Worm (Caenorhabditis elegans) whole organism, midembryonic: ENCODE measurements around the gene C01B10.11.

ENCODE experiments used
- T22C8.4 ChIP-seq: fragments of 200-800 bp; sonication (Bioruptor generic); IDR thresholded peaks from 2 replicates; pipeline ENCODE4 v1.3.6; 2022; ENCODE audit warnings: missing genetic modification characterization, missing compliant biosample characterization
- cog-1 ChIP-seq: sonication (generic microtip); optimal IDR thresholded peaks from 2 replicates; lab custom pipeline; 2016; ENCODE audit warnings: missing genetic modification characterization, missing compliant biosample characterization
- klf-2 ChIP-seq: fragments of 200-800 bp; sonication (Bioruptor generic); conservative IDR thresholded peaks from 2 replicates; pipeline ENCODE4 v1.3.6; 2022; ENCODE audit warnings: missing genetic modification reagents, missing genetic modification characterization, missing compliant biosample characterization
- med-1 ChIP-seq: sonication (generic microtip); optimal IDR thresholded peaks from 2 replicates; lab custom pipeline; 2017; ENCODE audit warnings: missing genetic modification characterization, mild to moderate bottlenecking, missing compliant biosample characterization, antibody characterized with exemption, missing genetic modification reagents; ENCODE audit not compliant: insufficient read depth
- ref-1 ChIP-seq: fragments of 200-800 bp; sonication (Bioruptor generic); conservative IDR thresholded peaks from 2 replicates; pipeline ENCODE4 v1.3.6; 2022; ENCODE audit warnings: missing genetic modification reagents, missing genetic modification characterization, missing compliant biosample characterization
- ztf-23 ChIP-seq: fragments of 200-800 bp; sonication (Bioruptor generic); IDR thresholded peaks from 2 replicates; pipeline ENCODE4 v1.3.6; 2022; ENCODE audit warnings: missing genetic modification reagents, missing genetic modification characterization, missing compliant biosample characterization
- ztf-29 ChIP-seq: fragments of 200-800 bp; sonication (Bioruptor generic); IDR thresholded peaks from 2 replicates; pipeline ENCODE4 v1.3.6; 2022; ENCODE audit warnings: missing genetic modification reagents, missing genetic modification characterization, missing compliant biosample characterization

- TF ChIP-seq klf-2 (GFP tag; lab: Robert Waterston, UW) = no peak
- no peak for TF ChIP-seq cog-1 (tag; lab: Kevin White, UChicago)
- TF ChIP-seq ztf-29 (GFP tag; lab: Robert Waterston, UW) = no peak
- TF ChIP-seq ztf-23 (GFP tag; lab: Robert Waterston, UW) = no peak
- no peak for TF ChIP-seq med-1
- no peak for TF ChIP-seq T22C8.4 (GFP tag; lab: Robert Waterston, UW)
- no peak for TF ChIP-seq ref-1 (GFP tag; lab: Robert Waterston, UW)
Observed at ce11 chrIV:6613296-6613695, 44.5 kb upstream of the C01B10.11 start, which contains the start of gene drh-1.
